Fruit fly (Drosophila melanogaster): Measurements from ENCODE around the gene Oatp33Eb.

- TF ChIP-seq CG34367 (tag; optimal IDR thresholded peaks at IDR 0.05) (no peak), Snoo (tag; optimal IDR thresholded peaks at IDR 0.05) (no peak), CG14655 (GFP tag; optimal IDR thresholded peaks at IDR 0.05) (no peak), Ets98B (GFP tag; IDR thresholded peaks at IDR 0.05) (no peak), CG8301 (tag; optimal IDR thresholded peaks at IDR 0.05) (no peak), CG12605 (GFP tag; IDR thresholded peaks at IDR 0.05) (no peak), fd96Ca (GFP tag; IDR thresholded peaks at IDR 0.05) (no peak), Pif1A (GFP tag; optimal IDR thresholded peaks at IDR 0.05) (no peak), gl (tag; optimal IDR thresholded peaks at IDR 0.05) (no peak), CG4496 (GFP tag; IDR thresholded peaks at IDR 0.05) (no peak), CG9948 (tag; optimal IDR thresholded peaks at IDR 0.05) (no peak), CG17806 (tag; optimal IDR thresholded peaks at IDR 0.05) (no peak), CG13204 (GFP tag; optimal IDR thresholded peaks at IDR 0.05) (no peak), CG15710 (tag; optimal IDR thresholded peaks at IDR 0.05) (no peak)
These were observed 24.7 kb downstream of the Oatp33Eb start for dm6 chr2L:12472988-12473387.

Data from whole organism, pupa.